Worm (Caenorhabditis elegans) whole organism, midembryonic: ENCODE measurements around the gene del-9.

Source experiments
- flt-1 ChIP-seq: fragments of 200-800 bp; sonication (Bioruptor generic); IDR thresholded peaks from 2 replicates; pipeline ENCODE4 v1.3.6; 2022; ENCODE audit warnings: missing genetic modification characterization, missing compliant biosample characterization
- klf-2 ChIP-seq: fragments of 200-800 bp; sonication (Bioruptor generic); conservative IDR thresholded peaks from 2 replicates; pipeline ENCODE4 v1.3.6; 2022; ENCODE audit warnings: missing genetic modification reagents, missing genetic modification characterization, missing compliant biosample characterization
- ref-1 ChIP-seq: fragments of 200-800 bp; sonication (Bioruptor generic); conservative IDR thresholded peaks from 2 replicates; pipeline ENCODE4 v1.3.6; 2022; ENCODE audit warnings: missing genetic modification reagents, missing genetic modification characterization, missing compliant biosample characterization

- TF ChIP-seq klf-2 (GFP tag; lab: Robert Waterston, UW) = no peak
- no peak for TF ChIP-seq flt-1 (GFP tag; lab: Robert Waterston, UW)
- no peak for TF ChIP-seq ref-1
Measured at ce11 chrX:3610442-3610841, 6.7 kb downstream of the del-9 start.
